Fruit fly (Drosophila melanogaster) whole organism, embryonic: ENCODE measurements around the gene CG3625.

Experiments
- BEAF-32 ChIP-seq: fragments of 200-800 bp; sonication (Bioruptor generic); optimal IDR thresholded peaks from 3 replicates; lab custom pipeline; 2017; ENCODE audit warnings: missing biosample characterization, missing genetic modification characterization, mild to moderate bottlenecking, moderate library complexity, missing genetic modification reagents
- C15 ChIP-seq: fragments of 200-800 bp; sonication (Bioruptor generic); IDR thresholded peaks from 3 replicates; pipeline ENCODE4 v1.3.6; 2022; ENCODE audit warnings: missing biosample characterization, missing genetic modification characterization
- CG10543 ChIP-seq: fragments of 200-800 bp; sonication (Bioruptor generic); optimal IDR thresholded peaks from 3 replicates; lab custom pipeline; 2017; ENCODE audit warnings: missing biosample characterization, mild to moderate bottlenecking, missing genetic modification characterization, moderate library complexity
- CG11504 ChIP-seq: fragments of 200-800 bp; sonication (Bioruptor generic); optimal IDR thresholded peaks from 3 replicates; lab custom pipeline; 2019; ENCODE audit warnings: missing biosample characterization, mild to moderate bottlenecking, missing genetic modification characterization, moderate library complexity
- CG11696 ChIP-seq: fragments of 200-800 bp; sonication (Bioruptor generic); IDR thresholded peaks from 2 replicates; pipeline ENCODE4 v1.3.6; 2022; ENCODE audit warnings: missing biosample characterization, missing genetic modification characterization
- CG15514 ChIP-seq: fragments of 200-800 bp; sonication (Bioruptor generic); optimal IDR thresholded peaks from 3 replicates; lab custom pipeline; 2017; ENCODE audit warnings: missing biosample characterization, missing genetic modification characterization, mild to moderate bottlenecking, moderate library complexity, missing genetic modification reagents
- CG17361 ChIP-seq: fragments of 200-800 bp; sonication (Bioruptor generic); IDR thresholded peaks from 3 replicates; pipeline ENCODE4 v1.3.6; 2022; ENCODE audit warnings: missing biosample characterization, missing genetic modification characterization
- CG17802 ChIP-seq: fragments of 200-800 bp; sonication (Bioruptor generic); optimal IDR thresholded peaks from 2 replicates; lab custom pipeline; 2018; ENCODE audit warnings: missing biosample characterization, mild to moderate bottlenecking, missing genetic modification characterization, moderate library complexity
- CG2712 ChIP-seq: fragments of 200-800 bp; optimal IDR thresholded peaks from 3 replicates; lab custom pipeline; 2019; ENCODE audit warnings: missing biosample characterization, mild to moderate bottlenecking, missing genetic modification characterization, moderate library complexity
- CG5245 ChIP-seq: fragments of 200-800 bp; sonication (Bioruptor generic); optimal IDR thresholded peaks from 3 replicates; lab custom pipeline; 2016; ENCODE audit warnings: missing biosample characterization, missing genetic modification characterization
- CG6854 ChIP-seq: fragments of 200-800 bp; sonication (Bioruptor generic); optimal IDR thresholded peaks from 3 replicates; lab custom pipeline; 2017; ENCODE audit warnings: missing biosample characterization, mild to moderate bottlenecking, missing genetic modification characterization
- CG7556 ChIP-seq: fragments of 200-800 bp; sonication (Bioruptor generic); optimal IDR thresholded peaks from 2 replicates; lab custom pipeline; 2017; ENCODE audit warnings: missing biosample characterization, mild to moderate bottlenecking, missing genetic modification characterization
- CG8478 ChIP-seq: fragments of >200 bp; optimal IDR thresholded peaks from 2 replicates; lab custom pipeline; 2018
- CoRest ChIP-seq: fragments of 200-800 bp; sonication (Bioruptor generic); optimal IDR thresholded peaks from 3 replicates; lab custom pipeline; 2018; ENCODE audit warnings: missing biosample characterization, mild to moderate bottlenecking, missing genetic modification characterization, moderate library complexity
- D19A ChIP-seq: fragments of 200-800 bp; optimal IDR thresholded peaks from 3 replicates; lab custom pipeline; 2019; ENCODE audit warnings: missing biosample characterization, mild to moderate bottlenecking, missing genetic modification characterization, moderate library complexity
- Deaf1 ChIP-seq: fragments of 200-800 bp; optimal IDR thresholded peaks from 3 replicates; lab custom pipeline; 2019; ENCODE audit warnings: missing biosample characterization, mild to moderate bottlenecking, missing genetic modification characterization, moderate library complexity
- E2f1 ChIP-seq: fragments of 200-800 bp; sonication (Bioruptor generic); IDR thresholded peaks from 2 replicates; pipeline ENCODE4 v1.3.6; 2022; ENCODE audit warnings: missing biosample characterization, missing genetic modification characterization
- Gug ChIP-seq: fragments of 200-800 bp; sonication (Bioruptor generic); IDR thresholded peaks from 4 replicates; pipeline ENCODE4 v1.3.6; 2022; ENCODE audit warnings: missing biosample characterization, missing genetic modification characterization
- HLH3B ChIP-seq: fragments of 200-800 bp; sonication (Bioruptor generic); IDR thresholded peaks from 2 replicates; pipeline ENCODE4 v1.3.6; 2022; ENCODE audit warnings: missing biosample characterization, missing genetic modification characterization
- HmgZ ChIP-seq: fragments of 200-800 bp; sonication (Bioruptor generic); optimal IDR thresholded peaks from 2 replicates; lab custom pipeline; 2018; ENCODE audit warnings: missing biosample characterization, mild to moderate bottlenecking, missing genetic modification characterization
- Hmr ChIP-seq: fragments of 200-800 bp; sonication (Bioruptor generic); optimal IDR thresholded peaks from 3 replicates; lab custom pipeline; 2017; ENCODE audit warnings: mild to moderate bottlenecking, missing biosample characterization, missing genetic modification reagents, missing genetic modification characterization
- Kr ChIP-seq: fragments of 200-800 bp; sonication (Bioruptor generic); optimal IDR thresholded peaks from 2 replicates; lab custom pipeline; 2017; ENCODE audit warnings: missing biosample characterization, mild to moderate bottlenecking, missing genetic modification characterization
- Med ChIP-seq: fragments of 200-800 bp; sonication (Bioruptor generic); peaks from one replicate; lab custom pipeline; 2016; ENCODE audit warnings: missing biosample characterization, missing genetic modification characterization, mild to moderate bottlenecking, inconsistent platforms, moderate library complexity
- Mes4 ChIP-seq: fragments of 200-800 bp; sonication (Bioruptor generic); optimal IDR thresholded peaks from 2 replicates; lab custom pipeline; 2016; ENCODE audit warnings: missing biosample characterization, missing genetic modification characterization
- Nf-YC ChIP-seq: fragments of 200-800 bp; optimal IDR thresholded peaks from 3 replicates; lab custom pipeline; 2019; ENCODE audit warnings: missing biosample characterization, mild to moderate bottlenecking, missing genetic modification characterization, moderate library complexity
- Sox102F ChIP-seq: fragments of 200-800 bp; sonication (Bioruptor generic); optimal IDR thresholded peaks from 2 replicates; lab custom pipeline; 2018; ENCODE audit warnings: missing biosample characterization, mild to moderate bottlenecking, missing genetic modification characterization, moderate library complexity
- TFAM ChIP-seq: fragments of 200-800 bp; sonication (Bioruptor generic); optimal IDR thresholded peaks from 2 replicates; lab custom pipeline; 2017; ENCODE audit warnings: missing biosample characterization, missing genetic modification characterization, inconsistent platforms
- amos ChIP-seq: fragments of 200-800 bp; sonication (Bioruptor generic); IDR thresholded peaks from 2 replicates; pipeline ENCODE4 v1.3.6; 2022; ENCODE audit warnings: missing biosample characterization, missing genetic modification characterization; ENCODE audit not compliant: partially characterized antibody
- cwo ChIP-seq: fragments of 200-800 bp; sonication (Bioruptor generic); optimal IDR thresholded peaks from 3 replicates; lab custom pipeline; 2017; ENCODE audit warnings: missing biosample characterization, missing genetic modification characterization, mild to moderate bottlenecking, moderate library complexity, missing genetic modification reagents
- fd102C ChIP-seq: fragments of 200-800 bp; sonication (Bioruptor generic); optimal IDR thresholded peaks from 2 replicates; lab custom pipeline; 2018; ENCODE audit warnings: missing biosample characterization, mild to moderate bottlenecking, missing genetic modification characterization, moderate library complexity
- fd64A ChIP-seq: fragments of 200-800 bp; sonication (Bioruptor generic); optimal IDR thresholded peaks from 3 replicates; lab custom pipeline; 2018; ENCODE audit warnings: missing biosample characterization, mild to moderate bottlenecking, missing genetic modification characterization
- fd96Cb ChIP-seq: fragments of 200-800 bp; sonication (Bioruptor generic); optimal IDR thresholded peaks from 2 replicates; lab custom pipeline; 2018; ENCODE audit warnings: missing biosample characterization, mild to moderate bottlenecking, missing genetic modification characterization, moderate library complexity
- fu2 ChIP-seq: fragments of 200-800 bp; sonication (Bioruptor generic); optimal IDR thresholded peaks from 2 replicates; lab custom pipeline; 2016; ENCODE audit warnings: missing biosample characterization, missing genetic modification characterization
- grn ChIP-seq: fragments of 200-800 bp; sonication (Bioruptor generic); optimal IDR thresholded peaks from 3 replicates; lab custom pipeline; 2017; ENCODE audit warnings: missing biosample characterization, missing genetic modification characterization
- h ChIP-seq: fragments of >200 bp; optimal IDR thresholded peaks from 2 replicates; lab custom pipeline; 2017
- jing ChIP-seq: fragments of 200-800 bp; sonication (Bioruptor generic); optimal IDR thresholded peaks from 2 replicates; lab custom pipeline; 2018; ENCODE audit warnings: missing biosample characterization, mild to moderate bottlenecking, missing genetic modification characterization
- ken ChIP-seq: fragments of 200-800 bp; sonication (Bioruptor generic); IDR thresholded peaks from 3 replicates; pipeline ENCODE4 v1.3.6; 2022; ENCODE audit warnings: missing biosample characterization, missing genetic modification characterization
- lmd ChIP-seq: fragments of 200-800 bp; sonication (Bioruptor generic); IDR thresholded peaks from 2 replicates; pipeline ENCODE4 v1.3.6; 2022; ENCODE audit warnings: missing biosample characterization, missing genetic modification characterization
- mld ChIP-seq: fragments of 200-800 bp; sonication (Bioruptor generic); IDR thresholded peaks from 3 replicates; pipeline ENCODE4 v1.3.6; 2022; ENCODE audit warnings: missing biosample characterization, missing genetic modification characterization; ENCODE audit not compliant: partially characterized antibody
- odd ChIP-seq: fragments of 200-800 bp; sonication (Bioruptor generic); optimal IDR thresholded peaks from 2 replicates; lab custom pipeline; 2017; ENCODE audit warnings: missing biosample characterization, mild to moderate bottlenecking, missing genetic modification characterization
- p53 ChIP-seq: fragments of 200-800 bp; sonication (Bioruptor generic); optimal IDR thresholded peaks from 2 replicates; lab custom pipeline; 2016; ENCODE audit warnings: missing biosample characterization, missing genetic modification characterization
- pros ChIP-seq: fragments of 200-800 bp; sonication (Bioruptor generic); optimal IDR thresholded peaks from 3 replicates; lab custom pipeline; 2019; ENCODE audit warnings: missing biosample characterization, mild to moderate bottlenecking, missing genetic modification characterization, moderate library complexity
- ranshi ChIP-seq: fragments of 200-800 bp; sonication (Bioruptor generic); IDR thresholded peaks from 2 replicates; pipeline ENCODE4 v1.3.6; 2022; ENCODE audit warnings: missing biosample characterization, missing genetic modification characterization
- salm ChIP-seq: fragments of 200-800 bp; sonication (Bioruptor generic); optimal IDR thresholded peaks from 2 replicates; lab custom pipeline; 2018; ENCODE audit warnings: missing biosample characterization, mild to moderate bottlenecking, missing genetic modification characterization
- sc ChIP-seq, 3 experiments: fragments of >200 bp in 2 of 3; fragments of 200-800 bp in 1 of 3; sonication (Bioruptor generic) in 1 of 3; optimal IDR thresholded peaks; 2 replicates in 2 of 3; 3 replicates in 1 of 3; lab custom pipeline; 2017; ENCODE audit warnings: mild to moderate bottlenecking in 1 of 3, missing biosample characterization in 1 of 3, missing genetic modification characterization in 1 of 3, missing genetic modification reagents in 1 of 3
- seq ChIP-seq: fragments of 200-800 bp; sonication (Bioruptor generic); IDR thresholded peaks from 2 replicates; pipeline ENCODE4 v1.3.6; 2022; ENCODE audit warnings: missing biosample characterization, missing genetic modification characterization
- sna ChIP-seq: fragments of 200-800 bp; sonication (Bioruptor generic); IDR thresholded peaks from 2 replicates; pipeline ENCODE4 v1.3.6; 2022; ENCODE audit warnings: missing biosample characterization, missing genetic modification characterization; ENCODE audit not compliant: partially characterized antibody
- tap ChIP-seq: fragments of 200-800 bp; optimal IDR thresholded peaks from 3 replicates; lab custom pipeline; 2019; ENCODE audit warnings: missing biosample characterization, mild to moderate bottlenecking, missing genetic modification characterization, moderate library complexity
- tna ChIP-seq: fragments of 200-800 bp; sonication (Bioruptor generic); IDR thresholded peaks from 2 replicates; pipeline ENCODE4 v1.3.6; 2022; ENCODE audit warnings: missing biosample characterization, missing genetic modification characterization; ENCODE audit not compliant: partially characterized antibody
- wdn ChIP-seq: fragments of 200-800 bp; sonication (Bioruptor generic); IDR thresholded peaks from 2 replicates; pipeline ENCODE4 v1.3.6; 2022; ENCODE audit warnings: missing biosample characterization, missing genetic modification characterization
- wor ChIP-seq: fragments of 200-800 bp; sonication (Bioruptor generic); IDR thresholded peaks from 2 replicates; pipeline ENCODE4 v1.3.6; 2022; ENCODE audit warnings: missing biosample characterization, missing genetic modification characterization

Gene CG3625

DNA sequence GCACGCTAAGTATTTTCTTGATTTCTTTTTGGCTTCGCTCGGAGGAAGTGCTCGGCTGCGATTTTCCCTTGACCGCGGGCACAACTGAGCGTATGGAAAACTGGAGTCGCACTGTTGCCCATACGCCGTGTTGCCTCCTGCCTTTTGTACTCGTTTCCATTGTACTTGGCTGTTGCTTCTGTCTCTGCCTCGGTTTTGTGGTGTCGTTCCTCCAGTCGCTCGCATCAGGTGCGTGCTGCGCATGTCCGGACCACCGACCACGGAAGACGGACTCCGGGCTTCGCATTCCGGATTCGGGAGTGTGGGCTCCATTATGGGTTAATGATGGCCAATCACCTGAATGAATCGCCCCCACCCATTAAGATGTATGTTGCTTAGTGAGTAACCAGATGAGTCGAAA is at the start of gene CG3625 (continued):
- TF ChIP-seq Deaf1 (tag; lab: Kevin White, UChicago) (peak; percentile 86), sc (optimal IDR thresholded peaks at IDR 0.05; lab: Kevin White, UChicago) (no peak), sc (GFP tag; optimal IDR thresholded peaks at IDR 0.05; lab: Kevin White, UChicago) (no peak), CG17802 (tag; lab: Kevin White, UChicago) (no peak), seq (GFP tag; lab: Robert Waterston, UW) (no peak), HmgZ (tag; lab: Kevin White, UChicago) (no peak), E2f1 (GFP tag; lab: Robert Waterston, UW) (no peak), CG2712 (no peak), fd102C (GFP tag; lab: Kevin White, UChicago) (no peak), fd96Cb (tag; lab: Kevin White, UChicago) (no peak), h (lab: Kevin White, UChicago) (no peak), CG11696 (no peak), ken (GFP tag; lab: Robert Waterston, UW) (0 out of 3 replicates have a peak, but pooled peaks have one; percentile 29), CoRest (tag; lab: Kevin White, UChicago) (no peak), CG5245 (GFP tag; lab: Kevin White, UChicago) (no peak), CG10543 (GFP tag; lab: Kevin White, UChicago) (peak; percentile 54), BEAF-32 (GFP tag; lab: Kevin White, UChicago) (no peak), mld (GFP tag; lab: Robert Waterston, UW) (no peak), Kr (no peak), Mes4 (GFP tag; lab: Kevin White, UChicago) (no peak), ranshi (GFP tag; lab: Robert Waterston, UW) (no peak), grn (GFP tag; lab: Kevin White, UChicago) (no peak), wdn (GFP tag; lab: Robert Waterston, UW) (no peak), lmd (GFP tag; lab: Robert Waterston, UW) (0 out of 2 replicates have a peak, but pooled peaks have one; percentile 9), CG8478 (lab: Kevin White, UChicago) (no peak), C15 (GFP tag; lab: Robert Waterston, UW) (no peak), jing (GFP tag; lab: Kevin White, UChicago) (no peak), tna (no peak), CG6854 (GFP tag; lab: Kevin White, UChicago) (no peak), TFAM (GFP tag; lab: Kevin White, UChicago) (no peak), D19A (tag; lab: Kevin White, UChicago) (no peak), Sox102F (GFP tag; lab: Kevin White, UChicago) (no peak), fd64A (no peak), fu2 (GFP tag; lab: Kevin White, UChicago) (no peak), sna (peak; percentile 10; the same call in 1 of the 2 replicates), cwo (GFP tag; lab: Kevin White, UChicago) (no peak), tap (tag; lab: Kevin White, UChicago) (no peak), Hmr (GFP tag; lab: Kevin White, UChicago) (no peak), CG17361 (GFP tag; lab: Robert Waterston, UW) (no peak), amos (peak; percentile 20; the same call in 1 of the 2 replicates), odd (GFP tag; lab: Kevin White, UChicago) (no peak), HLH3B (GFP tag; lab: Robert Waterston, UW) (no peak), CG11504 (tag; lab: Kevin White, UChicago) (no peak), CG7556 (GFP tag; lab: Kevin White, UChicago) (no peak), wor (no peak), p53 (no peak), salm (tag; lab: Kevin White, UChicago) (no peak), CG15514 (peak; percentile 22), Gug (GFP tag; lab: Robert Waterston, UW) (no peak), pros (GFP tag; lab: Kevin White, UChicago) (no peak), Med (GFP tag; lab: Kevin White, UChicago) (peak; percentile 81), Nf-YC (peak; percentile 49)
